Fruit fly (Drosophila melanogaster) whole organism, embryonic: ENCODE results near the gene Hr38.

Experiments
- Asciz ChIP-seq: fragments of 200-800 bp; sonication (Bioruptor generic); optimal IDR thresholded peaks from 2 replicates; lab custom pipeline; 2017; ENCODE audit warnings: missing biosample characterization, mild to moderate bottlenecking, missing genetic modification characterization, missing genetic modification reagents
- CG11723 ChIP-seq: fragments of 200-800 bp; sonication (Bioruptor generic); optimal IDR thresholded peaks from 2 replicates; lab custom pipeline; 2017; ENCODE audit warnings: missing biosample characterization, mild to moderate bottlenecking, missing genetic modification characterization
- CG15514 ChIP-seq: fragments of 200-800 bp; sonication (Bioruptor generic); optimal IDR thresholded peaks from 3 replicates; lab custom pipeline; 2017; ENCODE audit warnings: missing biosample characterization, missing genetic modification characterization, mild to moderate bottlenecking, moderate library complexity, missing genetic modification reagents
- CG1602 ChIP-seq: fragments of 200-800 bp; sonication (Bioruptor generic); optimal IDR thresholded peaks from 3 replicates; lab custom pipeline; 2016; ENCODE audit warnings: missing biosample characterization, missing genetic modification characterization
- CG17385 ChIP-seq: fragments of 200-800 bp; sonication (Bioruptor generic); optimal IDR thresholded peaks from 3 replicates; lab custom pipeline; 2018; ENCODE audit warnings: missing biosample characterization, mild to moderate bottlenecking, missing genetic modification characterization
- CG17802 ChIP-seq: fragments of 200-800 bp; sonication (Bioruptor generic); optimal IDR thresholded peaks from 2 replicates; lab custom pipeline; 2018; ENCODE audit warnings: missing biosample characterization, mild to moderate bottlenecking, missing genetic modification characterization, moderate library complexity
- CG2712 ChIP-seq: fragments of 200-800 bp; optimal IDR thresholded peaks from 3 replicates; lab custom pipeline; 2019; ENCODE audit warnings: missing biosample characterization, mild to moderate bottlenecking, missing genetic modification characterization, moderate library complexity
- CG30020 ChIP-seq: fragments of 200-800 bp; optimal IDR thresholded peaks from 2 replicates; lab custom pipeline; 2019; ENCODE audit warnings: missing biosample characterization, mild to moderate bottlenecking, missing genetic modification characterization, moderate library complexity
- CG32767 ChIP-seq: fragments of 200-800 bp; sonication (Bioruptor generic); IDR thresholded peaks from 2 replicates; pipeline ENCODE4 v1.3.6; 2022; ENCODE audit warnings: missing biosample characterization, missing genetic modification characterization
- CG34422 ChIP-seq: fragments of 200-800 bp; sonication (Bioruptor generic); IDR thresholded peaks from 3 replicates; pipeline ENCODE4 v1.3.6; 2022; ENCODE audit warnings: missing biosample characterization, missing genetic modification characterization
- CG3726 ChIP-seq: fragments of 200-800 bp; sonication (Bioruptor generic); IDR thresholded peaks from 3 replicates; pipeline ENCODE4, ENCODE4 v1.3.6; 2022; ENCODE audit warnings: missing biosample characterization, missing genetic modification characterization
- CG4328 ChIP-seq: fragments of 200-800 bp; sonication (Bioruptor generic); optimal IDR thresholded peaks from 3 replicates; lab custom pipeline; 2017; ENCODE audit warnings: missing biosample characterization, missing genetic modification reagents, missing genetic modification characterization
- CG4730 ChIP-seq: fragments of 200-800 bp; sonication (Bioruptor generic); IDR thresholded peaks from 2 replicates; pipeline ENCODE4 v1.3.6; 2022; ENCODE audit warnings: missing biosample characterization, missing genetic modification characterization
- CG6254 ChIP-seq: fragments of 200-800 bp; sonication (Bioruptor generic); optimal IDR thresholded peaks from 3 replicates; lab custom pipeline; 2017; ENCODE audit warnings: mild to moderate bottlenecking, missing biosample characterization, missing genetic modification reagents, missing genetic modification characterization
- CG7372 ChIP-seq: fragments of 200-800 bp; sonication (Bioruptor generic); IDR thresholded peaks from 2 replicates; pipeline ENCODE4 v1.3.6; 2022; ENCODE audit warnings: missing biosample characterization, missing genetic modification characterization
- CG8388 ChIP-seq: fragments of 200-800 bp; sonication (Bioruptor generic); optimal IDR thresholded peaks from 2 replicates; lab custom pipeline; 2019; ENCODE audit warnings: missing biosample characterization, mild to moderate bottlenecking, missing genetic modification characterization, moderate library complexity
- CHES-1-like ChIP-seq: fragments of 200-800 bp; sonication (Bioruptor generic); optimal IDR thresholded peaks from 2 replicates; lab custom pipeline; 2016; ENCODE audit warnings: missing biosample characterization, missing genetic modification characterization
- Dfd ChIP-seq, 2 experiments: fragments of >200 bp; optimal IDR thresholded peaks; 2 replicates each; lab custom pipeline; 2017; ENCODE audit warnings: missing biosample characterization in 2 of 2, missing genetic modification characterization in 2 of 2
- Doc3 ChIP-seq: fragments of 200-800 bp; sonication (Bioruptor generic); IDR thresholded peaks from 3 replicates; pipeline ENCODE4 v1.3.6; 2022; ENCODE audit warnings: missing biosample characterization, missing genetic modification characterization; ENCODE audit not compliant: partially characterized antibody
- Fer3 ChIP-seq: fragments of 200-800 bp; sonication (Bioruptor generic); optimal IDR thresholded peaks from 2 replicates; lab custom pipeline; 2018; ENCODE audit warnings: missing biosample characterization, mild to moderate bottlenecking, missing genetic modification characterization, moderate library complexity
- Hr51 ChIP-seq, 2 experiments: fragments of 200-800 bp; sonication (Bioruptor generic); optimal IDR thresholded peaks; 2 replicates in 1 of 2; 3 replicates in 1 of 2; lab custom pipeline; 2016 to 2018; ENCODE audit warnings: missing biosample characterization in 2 of 2, missing genetic modification characterization in 2 of 2, mild to moderate bottlenecking in 1 of 2, moderate library complexity in 1 of 2
- Kr ChIP-seq: fragments of 200-800 bp; sonication (Bioruptor generic); optimal IDR thresholded peaks from 2 replicates; lab custom pipeline; 2017; ENCODE audit warnings: missing biosample characterization, mild to moderate bottlenecking, missing genetic modification characterization
- NC2β ChIP-seq: fragments of 200-800 bp; sonication (Bioruptor generic); optimal IDR thresholded peaks from 2 replicates; lab custom pipeline; 2016; ENCODE audit warnings: missing biosample characterization, missing genetic modification characterization
- NK7.1 ChIP-seq: fragments of 200-800 bp; sonication (Bioruptor generic); optimal IDR thresholded peaks from 3 replicates; lab custom pipeline; 2016; ENCODE audit warnings: missing biosample characterization, missing genetic modification characterization
- Nf-YA ChIP-seq: fragments of 200-800 bp; sonication (Bioruptor generic); IDR thresholded peaks from 2 replicates; pipeline ENCODE4 v1.3.6; 2022; ENCODE audit warnings: missing biosample characterization, missing genetic modification characterization
- Pdp1 ChIP-seq, 2 experiments: fragments of 200-800 bp; sonication (Bioruptor generic); optimal IDR thresholded peaks; 3 replicates each; lab custom pipeline; 2016; ENCODE audit warnings: missing biosample characterization in 2 of 2, missing genetic modification characterization in 2 of 2, mild to moderate bottlenecking in 1 of 2, moderate library complexity in 1 of 2
- Ravus ChIP-seq: fragments of 200-800 bp; sonication (Bioruptor generic); IDR thresholded peaks from 2 replicates; pipeline ENCODE4 v1.3.6; 2022; ENCODE audit warnings: missing biosample characterization, missing genetic modification characterization
- ac ChIP-seq: fragments of 200-800 bp; sonication (Bioruptor generic); optimal IDR thresholded peaks from 3 replicates; lab custom pipeline; 2017; ENCODE audit warnings: missing biosample characterization, mild to moderate bottlenecking, missing genetic modification characterization
- amos ChIP-seq: fragments of 200-800 bp; sonication (Bioruptor generic); IDR thresholded peaks from 2 replicates; pipeline ENCODE4 v1.3.6; 2022; ENCODE audit warnings: missing biosample characterization, missing genetic modification characterization; ENCODE audit not compliant: partially characterized antibody
- corto ChIP-seq: fragments of 200-800 bp; sonication (Bioruptor generic); optimal IDR thresholded peaks from 2 replicates; lab custom pipeline; 2016; ENCODE audit warnings: missing biosample characterization, mild to moderate bottlenecking, missing genetic modification characterization, moderate library complexity
- dm ChIP-seq: fragments of 200-800 bp; sonication (Bioruptor generic); optimal IDR thresholded peaks from 3 replicates; lab custom pipeline; 2016; ENCODE audit warnings: missing biosample characterization, missing genetic modification characterization
- dysf ChIP-seq: fragments of 200-800 bp; sonication (Bioruptor generic); IDR thresholded peaks from 3 replicates; pipeline ENCODE4 v1.3.6; 2022; ENCODE audit warnings: missing biosample characterization, missing genetic modification characterization
- gcm ChIP-seq: fragments of 200-800 bp; sonication (Bioruptor generic); optimal IDR thresholded peaks from 2 replicates; lab custom pipeline; 2019; ENCODE audit warnings: missing biosample characterization, mild to moderate bottlenecking, missing genetic modification characterization, moderate library complexity
- gt ChIP-seq: fragments of 200-800 bp; sonication (Bioruptor generic); IDR thresholded peaks from 2 replicates; pipeline ENCODE4 v1.3.6; 2022; ENCODE audit warnings: missing biosample characterization, missing genetic modification characterization
- hth ChIP-seq: fragments of >200 bp; optimal IDR thresholded peaks from 2 replicates; lab custom pipeline; 2017; ENCODE audit warnings: inconsistent platforms
- jumu ChIP-seq: fragments of 200-800 bp; sonication (Bioruptor generic); optimal IDR thresholded peaks from 3 replicates; lab custom pipeline; 2016; ENCODE audit warnings: missing biosample characterization, missing genetic modification characterization
- knrl ChIP-seq: fragments of 200-800 bp; sonication (Bioruptor generic); IDR thresholded peaks from 3 replicates; pipeline ENCODE4 v1.3.6; 2022; ENCODE audit warnings: missing biosample characterization, missing genetic modification characterization; ENCODE audit not compliant: partially characterized antibody
- maf-S ChIP-seq: fragments of 200-800 bp; sonication (Bioruptor generic); optimal IDR thresholded peaks from 2 replicates; lab custom pipeline; 2016; ENCODE audit warnings: missing biosample characterization, missing genetic modification characterization
- pfk ChIP-seq: fragments of 200-800 bp; sonication (Bioruptor generic); optimal IDR thresholded peaks from 2 replicates; lab custom pipeline; 2018; ENCODE audit warnings: missing biosample characterization, mild to moderate bottlenecking, missing genetic modification characterization, moderate library complexity
- phol ChIP-seq: fragments of 200-800 bp; sonication (Bioruptor generic); optimal IDR thresholded peaks from 3 replicates; lab custom pipeline; 2018; ENCODE audit warnings: missing biosample characterization, mild to moderate bottlenecking, missing genetic modification characterization, moderate library complexity
- pnt ChIP-seq: fragments of 200-800 bp; sonication (Bioruptor generic); optimal IDR thresholded peaks from 3 replicates; lab custom pipeline; 2016; ENCODE audit warnings: missing biosample characterization, missing genetic modification characterization
- row ChIP-seq: fragments of 200-800 bp; sonication (Bioruptor generic); IDR thresholded peaks from 3 replicates; pipeline ENCODE4 v1.3.6; 2022; ENCODE audit warnings: missing biosample characterization, missing genetic modification characterization
- so ChIP-seq: fragments of 200-800 bp; sonication (Bioruptor generic); IDR thresholded peaks from 3 replicates; pipeline ENCODE4 v1.3.6; 2022; ENCODE audit warnings: missing biosample characterization, missing genetic modification characterization
- tll ChIP-seq, 2 experiments: fragments of 200-800 bp in 1 of 2; fragments of >200 bp in 1 of 2; sonication (Bioruptor generic) in 1 of 2; optimal IDR thresholded peaks; 2 replicates each; lab custom pipeline; 2017 to 2019; ENCODE audit warnings: missing biosample characterization in 2 of 2, missing genetic modification characterization in 2 of 2, mild to moderate bottlenecking in 1 of 2, moderate library complexity in 1 of 2
- toy ChIP-seq: fragments of 200-800 bp; sonication (Bioruptor generic); IDR thresholded peaks from 2 replicates; pipeline ENCODE4 v1.3.6; 2022; ENCODE audit warnings: missing biosample characterization, missing genetic modification characterization
- twi ChIP-seq: fragments of 200-800 bp; optimal IDR thresholded peaks from 2 replicates; lab custom pipeline; 2019; ENCODE audit warnings: missing biosample characterization, mild to moderate bottlenecking, missing genetic modification characterization, moderate library complexity
- tx ChIP-seq: fragments of 200-800 bp; sonication (Bioruptor generic); optimal IDR thresholded peaks from 2 replicates; lab custom pipeline; 2016; ENCODE audit warnings: missing biosample characterization, missing genetic modification characterization
- vfl ChIP-seq: fragments of 200-800 bp; sonication (Bioruptor generic); optimal IDR thresholded peaks from 2 replicates; lab custom pipeline; 2016; ENCODE audit warnings: missing biosample characterization, missing genetic modification characterization
- wek ChIP-seq: fragments of 200-800 bp; sonication (Bioruptor generic); optimal IDR thresholded peaks from 3 replicates; lab custom pipeline; 2018; ENCODE audit warnings: missing biosample characterization, mild to moderate bottlenecking, missing genetic modification characterization, moderate library complexity
- wor ChIP-seq: fragments of 200-800 bp; sonication (Bioruptor generic); IDR thresholded peaks from 2 replicates; pipeline ENCODE4 v1.3.6; 2022; ENCODE audit warnings: missing biosample characterization, missing genetic modification characterization

Gene Hr38

dm6 chr2L:20656110-20656509 lies 58.3 kb downstream of the Hr38 start, which contains the start of the genes brun and CG2614 (continued):
- TF ChIP-seq CHES-1-like (GFP tag; lab: Kevin White, UChicago) (peak; percentile 74), CG4730 (GFP tag; lab: Robert Waterston, UW) (peak; percentile 71), CG11723 (no peak), twi (tag; lab: Kevin White, UChicago) (no peak), CG2712 (tag; lab: Kevin White, UChicago) (peak; percentile 82), tx (GFP tag; lab: Kevin White, UChicago) (peak; percentile 61), Fer3 (tag; lab: Kevin White, UChicago) (no peak), Pdp1 (GFP tag; optimal IDR thresholded peaks at IDR 0.05; lab: Kevin White, UChicago) (peak in 1 of 2 experiments; percentile 81), CG3726 (GFP tag; lab: Robert Waterston, UW) (peak; percentile 61; the same call in 1 of the 3 replicates), NK7.1 (GFP tag; lab: Kevin White, UChicago) (no peak), gcm (no peak), Kr (GFP tag; lab: Kevin White, UChicago) (no peak), knrl (peak; percentile 94), maf-S (GFP tag; lab: Kevin White, UChicago) (peak; percentile 65), so (GFP tag; lab: Robert Waterston, UW) (peak; percentile 62; the same call in 1 of the 3 replicates), CG1602 (GFP tag; lab: Kevin White, UChicago) (peak; percentile 77), pfk (GFP tag; lab: Kevin White, UChicago) (no peak), CG30020 (tag; lab: Kevin White, UChicago) (peak; percentile 61), NC2β (peak; percentile 59), ac (no peak), corto (GFP tag; lab: Kevin White, UChicago) (no peak), CG32767 (peak; percentile 46; the same call in 1 of the 2 replicates), Hr51 (GFP tag; optimal IDR thresholded peaks at IDR 0.05; lab: Kevin White, UChicago) (peak in 1 of 2 experiments; percentile 78), CG8388 (no peak), Asciz (GFP tag; lab: Kevin White, UChicago) (no peak), jumu (GFP tag; lab: Kevin White, UChicago) (peak; percentile 82), dysf (GFP tag; lab: Robert Waterston, UW) (peak; percentile 78), CG7372 (GFP tag; lab: Robert Waterston, UW) (peak; percentile 39; the same call in 1 of the 2 replicates), CG15514 (GFP tag; lab: Kevin White, UChicago) (peak; percentile 58), row (GFP tag; lab: Robert Waterston, UW) (peak; percentile 96), tll (GFP tag; optimal IDR thresholded peaks at IDR 0.05; lab: Kevin White, UChicago) (no peak), wor (GFP tag; lab: Robert Waterston, UW) (peak; percentile 58), dm (GFP tag; lab: Kevin White, UChicago) (peak; percentile 79), hth (lab: Kevin White, UChicago) (no peak), phol (tag; lab: Kevin White, UChicago) (peak; percentile 81), CG34422 (GFP tag; lab: Robert Waterston, UW) (peak; percentile 86; the same call in 2 of the 3 replicates), amos (GFP tag; lab: Robert Waterston, UW) (peak; percentile 82), CG6254 (GFP tag; lab: Kevin White, UChicago) (no peak), CG4328 (GFP tag; lab: Kevin White, UChicago) (peak; percentile 24), Ravus (0 out of 2 replicates have a peak, but pooled peaks have one; percentile 5), vfl (GFP tag; lab: Kevin White, UChicago) (peak; percentile 78), pnt (GFP tag; lab: Kevin White, UChicago) (peak; percentile 72), wek (GFP tag; lab: Kevin White, UChicago) (no peak), Doc3 (GFP tag; lab: Robert Waterston, UW) (peak; percentile 91), CG17802 (tag; lab: Kevin White, UChicago) (no peak), Nf-YA (GFP tag; lab: Robert Waterston, UW) (peak; percentile 73; the same call in 1 of the 2 replicates), toy (no peak), CG17385 (GFP tag; lab: Kevin White, UChicago) (no peak), Dfd (GFP tag; optimal IDR thresholded peaks at IDR 0.05; lab: Kevin White, UChicago) (no peak), gt (GFP tag; lab: Robert Waterston, UW) (no peak)
